Fruit fly (Drosophila melanogaster) whole organism, adult: Measurements from ENCODE around the gene CREG.

Experiments
- CG12768 ChIP-seq: fragments of 200-800 bp; sonication (Bioruptor generic); optimal IDR thresholded peaks from 2 replicates; lab custom pipeline; 2017; ENCODE audit warnings: missing biosample characterization, missing genetic modification characterization, mild to moderate bottlenecking, moderate library complexity, missing genetic modification reagents
- CG5204 ChIP-seq: fragments of 200-800 bp; sonication (Bioruptor generic); optimal IDR thresholded peaks from 2 replicates; lab custom pipeline; 2016; ENCODE audit warnings: missing biosample characterization, missing genetic modification characterization
- Mnt ChIP-seq: fragments of 200-800 bp; sonication (Bioruptor generic); optimal IDR thresholded peaks from 2 replicates; lab custom pipeline; 2016; ENCODE audit warnings: missing biosample characterization, mild to moderate bottlenecking, missing genetic modification characterization
- toe ChIP-seq: fragments of 200-800 bp; sonication (Bioruptor generic); optimal IDR thresholded peaks from 2 replicates; lab custom pipeline; 2016; ENCODE audit warnings: missing biosample characterization, missing genetic modification characterization

- TF ChIP-seq CG5204 (GFP tag; lab: Kevin White, UChicago) (no peak), Mnt (no peak), CG12768 (no peak), toe (GFP tag; lab: Kevin White, UChicago) (no peak)
Measured at dm6 chr3R:17359370-17359769, 35.1 kb downstream of the CREG start.
